Fruit fly (Drosophila melanogaster) Kc167 (cell line): Measurements from ENCODE around the gene CG7573.

Experiments
- Myc ChIP-seq: fragments of >200 bp; optimal IDR thresholded peaks from 2 replicates; lab custom pipeline; 2017; ENCODE audit warnings: missing external identifiers
- Sin3A ChIP-seq: fragments of >200 bp; optimal IDR thresholded peaks from 2 replicates; lab custom pipeline; 2018; ENCODE audit warnings: missing external identifiers
- h ChIP-seq: fragments of >200 bp; optimal IDR thresholded peaks from 3 replicates; lab custom pipeline; 2018; ENCODE audit warnings: missing external identifiers
- insv ChIP-seq: fragments of >200 bp; optimal IDR thresholded peaks from 3 replicates; lab custom pipeline; 2018; ENCODE audit warnings: missing external identifiers
- psq ChIP-seq: fragments of >200 bp; optimal IDR thresholded peaks from 2 replicates; lab custom pipeline; 2017; ENCODE audit warnings: missing external identifiers
- ttk ChIP-seq: sonication (Bioruptor generic); optimal IDR thresholded peaks from 2 replicates; lab custom pipeline; 2017; ENCODE audit warnings: missing external identifiers

The CG7573 gene

dm6 chr3L:11351715-11352114, 40.2 kb downstream of the CG7573 start:
- TF ChIP-seq h (lab: Kevin White, UChicago): no peak
- TF ChIP-seq psq (lab: Kevin White, UChicago): no peak
- TF ChIP-seq Myc: no peak
- no peak for TF ChIP-seq Sin3A (lab: Kevin White, UChicago)
- TF ChIP-seq ttk (lab: Kevin White, UChicago): no peak
- TF ChIP-seq insv: no peak

dm6 chr3L:11353002-11353401, 41.5 kb downstream of the CG7573 start:
- no peak for TF ChIP-seq insv
- no peak for TF ChIP-seq h (lab: Kevin White, UChicago)
- TF ChIP-seq ttk (lab: Kevin White, UChicago): no peak
- no peak for TF ChIP-seq Sin3A (lab: Kevin White, UChicago)
- TF ChIP-seq Myc: no peak
- no peak for TF ChIP-seq psq (lab: Kevin White, UChicago)

DNA sequence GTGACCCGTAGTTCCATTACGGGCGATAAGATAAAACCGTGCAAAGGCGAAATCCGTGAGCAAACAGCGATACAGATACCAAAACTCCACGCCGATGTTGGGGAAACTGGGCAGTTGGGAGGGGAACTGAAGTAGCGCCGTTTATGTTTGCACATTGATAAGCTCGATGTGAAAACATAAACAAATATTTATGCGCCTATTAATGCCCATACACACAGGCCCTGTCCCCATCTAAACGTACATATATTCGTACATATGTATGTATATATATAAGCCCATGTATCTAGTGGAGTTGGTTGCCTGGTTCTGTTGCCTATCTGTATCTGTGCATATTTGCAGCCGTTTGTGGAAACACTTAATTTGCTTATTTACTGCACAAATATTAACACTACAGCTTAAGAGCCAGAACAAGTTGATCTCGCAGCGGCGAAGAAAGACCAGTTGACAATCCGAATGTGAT, 42.8 kb downstream of the CG7573 start:
- no peak for TF ChIP-seq Sin3A (lab: Kevin White, UChicago)
- no peak for TF ChIP-seq Myc
- TF ChIP-seq insv: no peak
- no peak for TF ChIP-seq ttk (lab: Kevin White, UChicago)

DNA sequence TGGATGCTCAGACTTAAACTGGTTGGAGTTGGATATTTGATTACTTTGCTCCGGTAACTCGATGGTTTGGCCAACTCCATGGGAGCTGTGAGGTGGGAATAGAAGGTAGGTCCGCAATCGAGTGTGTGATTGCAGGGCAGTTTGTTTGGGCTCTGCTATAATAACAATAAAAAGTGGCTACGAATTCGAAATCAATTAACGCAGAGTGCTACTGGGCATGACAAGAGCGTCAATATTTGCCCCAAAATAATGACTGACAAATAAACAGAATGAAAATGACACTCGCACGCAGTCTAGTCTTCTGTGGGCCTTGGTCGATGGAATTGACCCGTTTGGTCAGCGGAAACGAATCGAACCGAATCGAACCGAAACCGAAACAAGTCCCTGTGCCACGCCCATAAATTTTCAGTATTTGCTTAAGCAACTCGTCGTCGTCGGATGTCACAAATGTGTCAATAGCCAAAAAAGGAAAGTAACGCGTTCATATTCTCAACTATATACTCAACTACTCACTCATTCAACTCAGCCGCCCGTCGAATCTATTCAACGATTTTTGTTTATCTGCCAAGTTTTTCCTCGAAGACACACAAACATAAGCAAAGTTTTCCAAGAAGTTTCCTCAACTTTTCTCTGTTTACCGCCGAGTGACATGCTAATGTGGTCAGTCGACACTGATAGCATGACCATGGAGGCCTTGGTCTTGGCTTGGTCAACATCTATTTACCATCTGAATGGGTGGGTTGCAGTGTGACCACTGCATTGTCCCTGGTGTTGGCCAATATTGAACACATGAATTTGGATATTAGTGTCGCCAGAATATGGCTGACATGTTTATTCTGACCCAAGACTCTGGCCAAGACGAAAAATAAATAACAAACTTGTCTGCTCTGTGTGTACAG, 44.1 kb downstream of the CG7573 start:
- no peak for TF ChIP-seq h (lab: Kevin White, UChicago)

dm6 chr3L:11357059-11357458, 45.5 kb downstream of the CG7573 start:
- no peak for TF ChIP-seq psq (lab: Kevin White, UChicago)
- TF ChIP-seq Sin3A (lab: Kevin White, UChicago): no peak
- TF ChIP-seq h (lab: Kevin White, UChicago): no peak
- no peak for TF ChIP-seq Myc
- no peak for TF ChIP-seq ttk (lab: Kevin White, UChicago)
- TF ChIP-seq insv: no peak

- TF ChIP-seq h (lab: Kevin White, UChicago) (no peak), ttk (lab: Kevin White, UChicago) (no peak), psq (lab: Kevin White, UChicago) (no peak), insv (no peak), Sin3A (lab: Kevin White, UChicago) (no peak), Myc (no peak)
Observed at dm6 chr3L:11358733-11359132, 47.2 kb downstream of the CG7573 start.

DNA sequence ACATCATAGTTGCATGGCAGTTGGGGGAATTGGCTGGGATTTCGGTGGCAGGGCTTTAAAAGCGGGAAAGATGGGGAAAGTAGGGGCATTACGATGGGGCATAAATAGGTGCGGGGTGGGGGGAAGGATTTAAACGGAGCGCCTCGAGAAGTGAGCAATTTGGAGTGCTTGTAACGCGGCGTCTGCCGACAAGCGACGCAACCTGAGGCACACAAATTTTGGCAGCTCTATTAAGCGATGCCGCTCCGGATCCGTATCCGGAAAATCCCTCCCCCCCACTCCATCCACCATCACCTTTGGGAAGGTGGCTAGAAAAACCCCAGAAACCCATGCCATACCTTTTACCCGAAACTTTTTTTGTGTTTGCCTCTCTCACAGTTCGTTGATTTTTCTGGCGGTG, 48.0 kb downstream of the CG7573 start:
- TF ChIP-seq Sin3A (lab: Kevin White, UChicago) (no peak), Myc (no peak), psq (lab: Kevin White, UChicago) (no peak), ttk (lab: Kevin White, UChicago) (no peak), h (lab: Kevin White, UChicago) (no peak), insv (no peak)
